Worm (Caenorhabditis elegans): ENCODE data around the gene nex-2.

nex-2 gene

ce11 chrIII:10318755-10319154 lies 11.5 kb downstream of the nex-2 start, which contains the start of gene unc-69 (continued):
- TF ChIP-seq dox-1 (GFP tag; IDR thresholded peaks at IDR 0.05) = 0 out of 2 replicates have a peak, but pooled peaks have one; percentile 24
- no peak for TF ChIP-seq F22D6.2 (tag; optimal IDR thresholded peaks at IDR 0.05)
- no peak for TF ChIP-seq aptf-3 (GFP tag; IDR thresholded peaks at IDR 0.05)
- TF ChIP-seq gei-17 (GFP tag; optimal IDR thresholded peaks at IDR 0.05) = no peak
- no peak for TF ChIP-seq Y53F4B.3 (GFP tag; IDR thresholded peaks at IDR 0.05)
- peak; percentile 9 for TF ChIP-seq snpc-3.4 (tag; optimal IDR thresholded peaks at IDR 0.05)
- TF ChIP-seq F57A8.1 (GFP tag; optimal IDR thresholded peaks at IDR 0.05) = no peak
- no peak for TF ChIP-seq fkh-3 (tag; optimal IDR thresholded peaks at IDR 0.05)
- TF ChIP-seq B0261.1 (tag; optimal IDR thresholded peaks at IDR 0.05) = no peak
- TF ChIP-seq rec-8 (tag; optimal IDR thresholded peaks at IDR 0.05) = no peak
- no peak for TF ChIP-seq Y67H2A.10 (GFP tag; conservative IDR thresholded peaks at IDR 0.05)
- no peak for TF ChIP-seq mxl-1 (tag; optimal IDR thresholded peaks at IDR 0.05)
- TF ChIP-seq Y53G8AR.9 (GFP tag; conservative IDR thresholded peaks at IDR 0.05) = no peak
- peak; percentile 48 for TF ChIP-seq ceh-27 (GFP tag; optimal IDR thresholded peaks at IDR 0.05)
- no peak for TF ChIP-seq ccch-3 (GFP tag; optimal IDR thresholded peaks at IDR 0.05)
- no peak for TF ChIP-seq ztf-26 (tag; optimal IDR thresholded peaks at IDR 0.05)
- no peak for TF ChIP-seq hlh-12 (tag; optimal IDR thresholded peaks at IDR 0.05)
- no peak for TF ChIP-seq mes-4 (tag; optimal IDR thresholded peaks at IDR 0.05)
- peak; percentile 33 for TF ChIP-seq ztf-18 (tag; optimal IDR thresholded peaks at IDR 0.05)
- peak; percentile 30 for TF ChIP-seq attf-5 (GFP tag; optimal IDR thresholded peaks at IDR 0.05)
- TF ChIP-seq somi-1 (GFP tag; optimal IDR thresholded peaks at IDR 0.05) = no peak
- no peak for TF ChIP-seq bed-2 (GFP tag; IDR thresholded peaks at IDR 0.05)
- TF ChIP-seq mel-28 (tag; optimal IDR thresholded peaks at IDR 0.05; ENCODE audit: borderline replicate concordance) = no peak
- no peak for TF ChIP-seq attf-3 (GFP tag; conservative IDR thresholded peaks at IDR 0.05)
- no peak for TF ChIP-seq ets-4 (GFP tag; optimal IDR thresholded peaks at IDR 0.05)
- no peak for TF ChIP-seq lag-1 (GFP tag; IDR thresholded peaks at IDR 0.05)
- no peak for TF ChIP-seq nhr-27 (tag; optimal IDR thresholded peaks at IDR 0.05)
- no peak for TF ChIP-seq F49E8.2 (tag; optimal IDR thresholded peaks at IDR 0.05; ENCODE audit: insufficient read depth)
- no peak for TF ChIP-seq nfya-1 (tag; optimal IDR thresholded peaks at IDR 0.05; ENCODE audit: borderline replicate concordance, insufficient read depth)
- TF ChIP-seq ceh-100 (GFP tag; IDR thresholded peaks at IDR 0.05) = no peak
- TF ChIP-seq T26A5.8 (tag; optimal IDR thresholded peaks at IDR 0.05) = no peak
- peak; percentile 88 for TF ChIP-seq mcd-1 (GFP tag; IDR thresholded peaks at IDR 0.05)
- TF ChIP-seq F52B5.7 (tag; optimal IDR thresholded peaks at IDR 0.05) = no peak
- TF ChIP-seq let-526 (GFP tag; IDR thresholded peaks at IDR 0.05) = no peak
- TF ChIP-seq lin-26 (GFP tag; IDR thresholded peaks at IDR 0.05) = no peak
- TF ChIP-seq lsl-1 (GFP tag; optimal IDR thresholded peaks at IDR 0.05) = peak; percentile 52
- TF ChIP-seq B0019.2 (GFP tag; conservative IDR thresholded peaks at IDR 0.05) = no peak
- no peak for TF ChIP-seq madf-8 (GFP tag; conservative IDR thresholded peaks at IDR 0.05)
- no peak for TF ChIP-seq akir-1 (GFP tag; optimal IDR thresholded peaks at IDR 0.05)
- no peak for TF ChIP-seq ztf-28 (GFP tag; IDR thresholded peaks at IDR 0.05)
- TF ChIP-seq athp-1 (tag; optimal IDR thresholded peaks at IDR 0.05) = no peak
- no peak for TF ChIP-seq ztf-3 (GFP tag; optimal IDR thresholded peaks at IDR 0.05)
- no peak for TF ChIP-seq nhr-120 (GFP tag; IDR thresholded peaks at IDR 0.05)
- no peak for TF ChIP-seq F37B4.10 (GFP tag; IDR thresholded peaks at IDR 0.05)
- no peak for TF ChIP-seq Y56A3A.18 (GFP tag; IDR thresholded peaks at IDR 0.05)
- TF ChIP-seq ZK185.1 (tag; optimal IDR thresholded peaks at IDR 0.05; ENCODE audit: poor library complexity, severe bottlenecking) = no peak
- TF ChIP-seq zfh-2 (GFP tag; conservative IDR thresholded peaks at IDR 0.05) = no peak
- no peak for TF ChIP-seq madf-6 (GFP tag; IDR thresholded peaks at IDR 0.05)
- no peak for TF ChIP-seq him-1 (tag; optimal IDR thresholded peaks at IDR 0.05)

Data from whole organism, young adult.